Worm (Caenorhabditis elegans) whole organism, dauer: ENCODE results near the gene R04B3.2.

Experiments
- unc-62 ChIP-seq: sonication (generic microtip); optimal IDR thresholded peaks from 2 replicates; lab custom pipeline; 2017; ENCODE audit warnings: missing biosample characterization, missing genetic modification reagents, missing genetic modification characterization

R04B3.2 gene

ce11 chrX:2473618-2474017, at the start of gene R04B3.2:
TSS of gene R04B3.2 (minus strand) at chrX:2473718.
- no peak for TF ChIP-seq unc-62 (GFP tag; lab: Kevin White, UChicago)

- no peak for TF ChIP-seq unc-62 (GFP tag; lab: Kevin White, UChicago)
These were observed 49.1 kb upstream of the R04B3.2 start for ce11 chrX:2522658-2523057.

ce11 chrX:2520461-2520860, 46.9 kb upstream of the R04B3.2 start:
- no peak for TF ChIP-seq unc-62 (GFP tag; lab: Kevin White, UChicago)

- TF ChIP-seq unc-62 (GFP tag; lab: Kevin White, UChicago), result no peak
These were observed 43.6 kb upstream of the R04B3.2 start for ce11 chrX:2516949-2517696.

ce11 chrX:2515224-2515623, 41.7 kb upstream of the R04B3.2 start, which contains the start of gene syg-1:
TSS of gene syg-1 (minus strand) at chrX:2515324.
- no peak for TF ChIP-seq unc-62 (GFP tag; lab: Kevin White, UChicago)

ce11 chrX:2513667-2514198, 40.2 kb upstream of the R04B3.2 start:
- TF ChIP-seq unc-62 (GFP tag; lab: Kevin White, UChicago), result no peak

ce11 chrX:2508449-2508848, 34.9 kb upstream of the R04B3.2 start, which contains the start of gene K02E10.7:
TSS of gene K02E10.7 (minus strand) at chrX:2508549.
- TF ChIP-seq unc-62 (GFP tag; lab: Kevin White, UChicago), result no peak

ce11 chrX:2506738-2507137, 33.2 kb upstream of the R04B3.2 start:
- TF ChIP-seq unc-62 (GFP tag; lab: Kevin White, UChicago), result no peak

ce11 chrX:2497816-2498215, 24.3 kb upstream of the R04B3.2 start:
- TF ChIP-seq unc-62 (GFP tag; lab: Kevin White, UChicago), result no peak

- TF ChIP-seq unc-62 (GFP tag; lab: Kevin White, UChicago), result no peak
These were observed 22.4 kb upstream of the R04B3.2 start, which contains the start of gene rabr-1 for ce11 chrX:2495865-2496314. TSS of gene rabr-1 (plus strand) at chrX:2496180.

ce11 chrX:2494296-2494695, 20.8 kb upstream of the R04B3.2 start:
- TF ChIP-seq unc-62 (GFP tag; lab: Kevin White, UChicago), result no peak

ce11 chrX:2493586-2494175, 20.2 kb upstream of the R04B3.2 start:
- no peak for TF ChIP-seq unc-62 (GFP tag; lab: Kevin White, UChicago)

- TF ChIP-seq unc-62 (GFP tag; lab: Kevin White, UChicago), result no peak
These were observed 15.1 kb upstream of the R04B3.2 start, which contains the start of gene hid-1 for ce11 chrX:2488526-2489098. TSS of gene hid-1 (plus strand) at chrX:2489048.

ce11 chrX:2483078-2483477, 9.6 kb upstream of the R04B3.2 start, which contains the start of gene K02E10.4:
TSS of gene K02E10.4 (plus strand) at chrX:2483263.
- TF ChIP-seq unc-62 (GFP tag; lab: Kevin White, UChicago), result no peak

- no peak for TF ChIP-seq unc-62 (GFP tag; lab: Kevin White, UChicago)
These were observed 9.1 kb upstream of the R04B3.2 start, which contains the start of gene K02E10.6 for ce11 chrX:2482622-2483021. TSS of gene K02E10.6 (minus strand) at chrX:2482770.

ce11 chrX:2478823-2479222, 5.3 kb upstream of the R04B3.2 start, which contains the start of gene K02E10.5:
TSS of gene K02E10.5 (minus strand) at chrX:2478923.
- no peak for TF ChIP-seq unc-62 (GFP tag; lab: Kevin White, UChicago)
